Fruit fly (Drosophila melanogaster) whole organism, embryonic: ENCODE measurements around the gene CG10226.

Experiments
- CG11085 ChIP-seq: fragments of 200-800 bp; sonication (Bioruptor generic); IDR thresholded peaks from 2 replicates; pipeline ENCODE4 v1.3.6; 2022; ENCODE audit warnings: missing biosample characterization, missing genetic modification characterization
- CG15514 ChIP-seq: fragments of 200-800 bp; sonication (Bioruptor generic); optimal IDR thresholded peaks from 3 replicates; lab custom pipeline; 2017; ENCODE audit warnings: missing biosample characterization, missing genetic modification characterization, mild to moderate bottlenecking, moderate library complexity, missing genetic modification reagents
- CG6689 ChIP-seq: fragments of 200-800 bp; sonication (Bioruptor generic); IDR thresholded peaks from 2 replicates; pipeline ENCODE4 v1.3.6; 2022; ENCODE audit warnings: missing biosample characterization, missing genetic modification characterization
- CG7786 ChIP-seq: fragments of 200-800 bp; sonication (Bioruptor generic); optimal IDR thresholded peaks from 2 replicates; lab custom pipeline; 2016; ENCODE audit warnings: missing biosample characterization, missing genetic modification characterization
- Dbx ChIP-seq: fragments of 200-800 bp; sonication (Bioruptor generic); IDR thresholded peaks from 3 replicates; pipeline ENCODE4 v1.3.6; 2022; ENCODE audit warnings: missing biosample characterization, missing genetic modification characterization
- Oaz ChIP-seq: fragments of 200-800 bp; sonication (Bioruptor generic); IDR thresholded peaks from 2 replicates; pipeline ENCODE4 v1.3.6; 2022; ENCODE audit warnings: missing biosample characterization, missing genetic modification characterization
- jumu ChIP-seq: fragments of 200-800 bp; sonication (Bioruptor generic); optimal IDR thresholded peaks from 3 replicates; lab custom pipeline; 2016; ENCODE audit warnings: missing biosample characterization, missing genetic modification characterization
- phol ChIP-seq: fragments of 200-800 bp; sonication (Bioruptor generic); optimal IDR thresholded peaks from 3 replicates; lab custom pipeline; 2018; ENCODE audit warnings: missing biosample characterization, mild to moderate bottlenecking, missing genetic modification characterization, moderate library complexity
- sens-2 ChIP-seq: fragments of 200-800 bp; sonication (Bioruptor generic); IDR thresholded peaks from 2 replicates; pipeline ENCODE4 v1.3.6; 2022; ENCODE audit warnings: missing biosample characterization, missing genetic modification characterization
- sisA ChIP-seq: fragments of 200-800 bp; sonication (Bioruptor generic); IDR thresholded peaks from 2 replicates; pipeline ENCODE4 v1.3.6; 2022; ENCODE audit warnings: missing biosample characterization, missing genetic modification characterization

DNA sequence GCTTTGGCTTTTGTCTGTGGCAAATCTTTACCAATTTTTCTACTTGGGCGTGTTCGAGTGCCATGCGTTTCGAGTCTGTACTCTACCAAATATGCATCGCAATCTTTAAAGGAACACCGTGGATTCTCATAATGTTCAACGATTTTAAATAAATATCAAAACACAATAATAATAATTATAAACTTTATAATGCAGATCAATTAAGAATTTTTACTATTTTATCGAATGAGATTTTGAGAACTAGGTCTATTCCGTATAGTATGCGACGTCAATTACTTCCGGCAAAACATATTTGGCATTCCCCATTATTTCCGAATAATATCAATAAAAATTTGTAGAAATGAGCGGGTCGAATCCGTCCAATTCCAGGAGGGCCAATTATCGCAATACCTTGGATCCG is 35.6 kb upstream of the CG10226 start, which contains the start of gene CG43168:
- no peak for TF ChIP-seq CG11085 (GFP tag; lab: Robert Waterston, UW)
- no peak for TF ChIP-seq sisA (GFP tag; lab: Robert Waterston, UW)
- no peak for TF ChIP-seq jumu
- no peak for TF ChIP-seq phol (tag; lab: Kevin White, UChicago)
- TF ChIP-seq CG7786 (GFP tag; lab: Kevin White, UChicago) = no peak
- TF ChIP-seq CG6689 (GFP tag; lab: Robert Waterston, UW) = no peak
- TF ChIP-seq sens-2 (GFP tag; lab: Robert Waterston, UW) = no peak
- no peak for TF ChIP-seq CG15514 (GFP tag; lab: Kevin White, UChicago)
- no peak for TF ChIP-seq Oaz (GFP tag; lab: Robert Waterston, UW)
- no peak for TF ChIP-seq Dbx (GFP tag; lab: Robert Waterston, UW)
